Fruit fly (Drosophila melanogaster): ENCODE results near the gene ALiX.

- TF ChIP-seq CG8478 (optimal IDR thresholded peaks at IDR 0.05) = no peak
- no peak for TF ChIP-seq CTCF (optimal IDR thresholded peaks at IDR 0.05)
Observed at dm6 chr3R:27736367-27737005, 36.6 kb upstream of the ALiX start, which contains the start of gene Ets98B.

Measured in S2 (cell line).